Fruit fly (Drosophila melanogaster): ENCODE results near the gene dsh.

Gene dsh

dm6 chrX:11338973-11339867 lies 16.5 kb upstream of the dsh start (continued):
- TF ChIP-seq eve (GFP tag; optimal IDR thresholded peaks at IDR 0.05): no peak
- TF ChIP-seq Bteb2 (GFP tag; optimal IDR thresholded peaks at IDR 0.05): no peak
- peak; percentile 49 for TF ChIP-seq al (GFP tag; IDR thresholded peaks at IDR 0.05)
- no peak for TF ChIP-seq CG14667 (GFP tag; IDR thresholded peaks at IDR 0.05)
- no peak for TF ChIP-seq CG17568 (GFP tag; optimal IDR thresholded peaks at IDR 0.05)
- TF ChIP-seq dmrt99B (tag; optimal IDR thresholded peaks at IDR 0.05): no peak
- TF ChIP-seq run (tag; optimal IDR thresholded peaks at IDR 0.05): no peak
- TF ChIP-seq CG18619 (GFP tag; optimal IDR thresholded peaks at IDR 0.05): no peak
- peak; percentile 31 for TF ChIP-seq slp2 (GFP tag; optimal IDR thresholded peaks at IDR 0.05)
- peak; percentile 88 for TF ChIP-seq inv (GFP tag; IDR thresholded peaks at IDR 0.05; ENCODE audit: partially characterized antibody)
- TF ChIP-seq Oaz (GFP tag; IDR thresholded peaks at IDR 0.05): no peak
- peak; percentile 93 for TF ChIP-seq cg (GFP tag; optimal IDR thresholded peaks at IDR 0.05)
- TF ChIP-seq CG11093 (GFP tag; IDR thresholded peaks at IDR 0.05): no peak
- TF ChIP-seq da (GFP tag; optimal IDR thresholded peaks at IDR 0.05): peak; percentile 23
- TF ChIP-seq gfzf (GFP tag; optimal IDR thresholded peaks at IDR 0.05): peak; percentile 37
- peak; percentile 94 for TF ChIP-seq Sry-β (GFP tag; optimal IDR thresholded peaks at IDR 0.05)
- TF ChIP-seq croc (GFP tag; conservative IDR thresholded peaks at IDR 0.05): no peak
- no peak for TF ChIP-seq gcm (GFP tag; optimal IDR thresholded peaks at IDR 0.05)
- no peak for TF ChIP-seq gce (GFP tag; IDR thresholded peaks at IDR 0.05)
- TF ChIP-seq ham (GFP tag; IDR thresholded peaks at IDR 0.05): no peak
- no peak for TF ChIP-seq Hr78 (GFP tag; optimal IDR thresholded peaks at IDR 0.05)
- TF ChIP-seq CG13296 (GFP tag; optimal IDR thresholded peaks at IDR 0.05): no peak
- TF ChIP-seq Ada2b (GFP tag; IDR thresholded peaks at IDR 0.05): no peak
- TF ChIP-seq D19A (tag; optimal IDR thresholded peaks at IDR 0.05): no peak
- peak; percentile 17 for TF ChIP-seq CG2875 (GFP tag; optimal IDR thresholded peaks at IDR 0.05)
- TF ChIP-seq CG32772 (GFP tag; IDR thresholded peaks at IDR 0.05): peak; percentile 33; the same call in 1 of the 2 replicates
- TF ChIP-seq tgo (GFP tag; IDR thresholded peaks at IDR 0.05): no peak
- 0 out of 2 replicates have a peak, but pooled peaks have one; percentile 16 for TF ChIP-seq sob (GFP tag; IDR thresholded peaks at IDR 0.05)
- TF ChIP-seq knrl (GFP tag; IDR thresholded peaks at IDR 0.05; ENCODE audit: partially characterized antibody): peak; percentile 93
- no peak for TF ChIP-seq Dfd (GFP tag; optimal IDR thresholded peaks at IDR 0.05)
- peak; percentile 33 for TF ChIP-seq pb (GFP tag; optimal IDR thresholded peaks at IDR 0.05)
- no peak for TF ChIP-seq sr (GFP tag; IDR thresholded peaks at IDR 0.05)
- TF ChIP-seq Awh (GFP tag; IDR thresholded peaks at IDR 0.05): no peak
- no peak for TF ChIP-seq Fer2 (tag; optimal IDR thresholded peaks at IDR 0.05)
- peak; percentile 84 for TF ChIP-seq CG34224 (GFP tag; IDR thresholded peaks at IDR 0.05; ENCODE audit: partially characterized antibody)
- TF ChIP-seq CG8478 (optimal IDR thresholded peaks at IDR 0.05): no peak
- TF ChIP-seq CG8944 (GFP tag; optimal IDR thresholded peaks at IDR 0.05): peak; percentile 66
- TF ChIP-seq chn (GFP tag; optimal IDR thresholded peaks at IDR 0.05): peak; percentile 71
- TF ChIP-seq CG17802 (tag; optimal IDR thresholded peaks at IDR 0.05): no peak
- TF ChIP-seq CG17385 (GFP tag; optimal IDR thresholded peaks at IDR 0.05): peak; percentile 14
- TF ChIP-seq so (GFP tag; IDR thresholded peaks at IDR 0.05): no peak
- peak; percentile 88 for TF ChIP-seq Bgb (GFP tag; IDR thresholded peaks at IDR 0.05; ENCODE audit: partially characterized antibody)
- TF ChIP-seq CG10209 (GFP tag; optimal IDR thresholded peaks at IDR 0.05): no peak
- no peak for TF ChIP-seq fd102C (GFP tag; optimal IDR thresholded peaks at IDR 0.05)
- TF ChIP-seq Hmr (GFP tag; optimal IDR thresholded peaks at IDR 0.05): peak; percentile 55
- peak; percentile 9 for TF ChIP-seq NC2β (GFP tag; optimal IDR thresholded peaks at IDR 0.05)
- TF ChIP-seq Rx (GFP tag; IDR thresholded peaks at IDR 0.05): 0 out of 2 replicates have a peak, but pooled peaks have one; percentile 2
- no peak for TF ChIP-seq CG9727 (GFP tag; optimal IDR thresholded peaks at IDR 0.05)
- no peak for TF ChIP-seq hth (optimal IDR thresholded peaks at IDR 0.05)

All from whole organism, embryonic.